Worm (Caenorhabditis elegans) whole organism, L3 larva: ENCODE data around the gene mars-1.

ENCODE experiments used
- R02D3.7 ChIP-seq: fragments of 150-350 bp; optimal IDR thresholded peaks from 2 replicates; lab custom pipeline; 2014; ENCODE audit warnings: missing biosample characterization, missing genetic modification characterization
- ceh-16 ChIP-seq: sonication (generic microtip); optimal IDR thresholded peaks from 2 replicates; lab custom pipeline; 2017; ENCODE audit warnings: missing biosample characterization, missing genetic modification characterization
- ceh-28 ChIP-seq: fragments of 150-350 bp; optimal IDR thresholded peaks from 2 replicates; lab custom pipeline; 2014; ENCODE audit warnings: missing biosample characterization, missing genetic modification reagents, missing genetic modification characterization
- egl-27 ChIP-seq: sonication (generic microtip); optimal IDR thresholded peaks from 4 replicates; lab custom pipeline; 2017; ENCODE audit warnings: missing biosample characterization, missing genetic modification reagents, missing genetic modification characterization
- elt-2 ChIP-seq: sonication (generic microtip); optimal IDR thresholded peaks from 2 replicates; lab custom pipeline; 2016; ENCODE audit warnings: missing genetic modification reagents, mild to moderate bottlenecking, missing genetic modification characterization, missing compliant biosample characterization
- fkh-10 ChIP-seq: sonication (generic microtip); optimal IDR thresholded peaks from 2 replicates; lab custom pipeline; 2017; ENCODE audit warnings: missing biosample characterization, missing genetic modification reagents, missing genetic modification characterization
- lin-39 ChIP-seq: fragments of 150-350 bp; optimal IDR thresholded peaks from 2 replicates; lab custom pipeline; 2018; ENCODE audit warnings: missing biosample characterization, missing genetic modification reagents, missing genetic modification characterization
- lsy-12 ChIP-seq: sonication (generic microtip); optimal IDR thresholded peaks from 2 replicates; lab custom pipeline; 2016; ENCODE audit warnings: mild to moderate bottlenecking, missing genetic modification characterization, missing compliant biosample characterization
- nfya-1 ChIP-seq: sonication (generic microtip); optimal IDR thresholded peaks from 2 replicates; lab custom pipeline; 2017; ENCODE audit warnings: missing genetic modification characterization, mild to moderate bottlenecking, missing compliant biosample characterization, antibody characterized with exemption, moderate library complexity; ENCODE audit not compliant: insufficient read depth
- nhr-237 ChIP-seq: fragments of 150-350 bp; optimal IDR thresholded peaks from 2 replicates; lab custom pipeline; 2014; ENCODE audit warnings: missing biosample characterization, missing genetic modification characterization
- nhr-25 ChIP-seq: sonication (generic microtip); optimal IDR thresholded peaks from 2 replicates; lab custom pipeline; 2017; ENCODE audit warnings: missing biosample characterization, missing genetic modification characterization
- pha-4 ChIP-seq: fragments of 150-350 bp; optimal IDR thresholded peaks from 2 replicates; lab custom pipeline; 2014; ENCODE audit warnings: missing biosample characterization, missing genetic modification reagents, missing genetic modification characterization
- snpc-4 ChIP-seq: fragments of 150-350 bp; optimal IDR thresholded peaks from 2 replicates; lab custom pipeline; 2014; ENCODE audit warnings: missing biosample characterization, missing genetic modification characterization

ce11 chrIV:11623759-11624287 is 11.5 kb downstream of the mars-1 start:
- TF ChIP-seq nhr-25 (tag; lab: Kevin White, UChicago) (no peak), elt-2 (peak; percentile 77), snpc-4 (no peak), ceh-28 (no peak), egl-27 (tag; lab: Kevin White, UChicago) (no peak), ceh-16 (tag; lab: Kevin White, UChicago) (no peak), lsy-12 (tag; lab: Kevin White, UChicago) (no peak), lin-39 (tag; lab: Kevin White, UChicago) (no peak), nhr-237 (no peak), pha-4 (peak; percentile 13), R02D3.7 (tag; lab: Kevin White, UChicago) (no peak), nfya-1 (tag; lab: Kevin White, UChicago) (no peak), fkh-10 (GFP tag; lab: Kevin White, UChicago) (no peak)
